Worm (Caenorhabditis elegans): ENCODE measurements around the gene aka-1.

Gene aka-1

DNA sequence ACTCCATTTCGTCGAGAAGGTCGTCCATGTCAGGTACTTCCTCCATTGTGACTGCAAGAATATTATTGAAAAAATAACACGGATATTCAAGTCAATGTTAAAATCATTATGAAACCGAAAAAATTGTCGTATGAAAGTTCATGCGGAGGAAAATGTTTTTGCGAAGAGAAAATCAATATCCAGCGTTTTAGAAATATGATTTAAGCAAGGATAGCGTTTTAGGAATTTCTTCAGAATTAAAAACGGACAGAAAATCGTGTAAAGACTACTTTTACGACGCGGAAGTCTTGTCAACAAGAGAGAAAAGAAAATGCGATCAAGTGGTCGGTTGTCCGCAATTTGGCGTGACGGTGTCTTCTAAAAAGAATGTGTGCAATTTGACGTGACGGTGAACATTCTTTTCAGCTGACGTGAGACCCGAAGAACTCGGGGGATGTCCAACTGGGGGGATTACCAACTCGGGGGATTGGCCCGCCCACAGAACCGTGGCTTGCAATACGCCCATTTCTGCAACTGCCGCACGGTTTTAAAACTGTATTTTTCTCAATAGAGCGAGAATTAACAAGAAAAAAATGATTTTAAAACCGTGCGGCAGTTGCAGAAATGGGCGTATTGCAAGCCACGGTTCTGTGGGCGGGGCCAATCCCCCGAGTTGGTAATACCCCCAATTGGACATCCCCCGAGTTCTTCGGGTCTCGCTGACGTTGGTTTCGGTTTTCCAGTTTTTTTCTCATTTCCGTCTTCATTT lies at the start of gene aka-1, which contains the start of gene ubc-6 (continued):
- TF ChIP-seq egl-27 (tag; optimal IDR thresholded peaks at IDR 0.05) (no peak), zip-2 (tag; optimal IDR thresholded peaks at IDR 0.05) (peak; percentile 23), snpc-1.2 (GFP tag; IDR thresholded peaks at IDR 0.05) (peak; percentile 83), lin-13 (GFP tag; optimal IDR thresholded peaks at IDR 0.05) (peak; percentile 75), cey-2 (tag; optimal IDR thresholded peaks at IDR 0.05; ENCODE audit: borderline replicate concordance, insufficient read depth) (no peak), tra-1 (GFP tag; IDR thresholded peaks at IDR 0.05) (peak; percentile 96)

ce11 chrII:7525458-7525857 lies 47.1 kb upstream of the aka-1 start, which contains the start of the genes ZK1290.7 and rnh-1.1:
Gene ZK1290.7 (minus strand): TSS chrII:7525558.
Gene rnh-1.1 (plus strand): TSS chrII:7525738.
- TF ChIP-seq lir-3 (tag; optimal IDR thresholded peaks at IDR 0.05) (no peak), unc-62 (GFP tag; optimal IDR thresholded peaks at IDR 0.05 in 1 of 2) (peak in 1 of 2 experiments; percentile 40), unc-62 (tag; optimal IDR thresholded peaks at IDR 0.05) (no peak)

- TF ChIP-seq F44E2.7 (GFP tag; IDR thresholded peaks at IDR 0.05): no peak
Observed at ce11 chrII:7523281-7523680, 44.9 kb upstream of the aka-1 start, which contains the start of gene ZK1290.15. Gene ZK1290.15 (plus strand): TSS chrII:7523581.

ce11 chrII:7521420-7521819 lies 43.1 kb upstream of the aka-1 start:
- TF ChIP-seq unc-62 (GFP tag; optimal IDR thresholded peaks at IDR 0.05 in 1 of 2) (peak in 1 of 2 experiments; percentile 95), unc-62 (tag; optimal IDR thresholded peaks at IDR 0.05) (no peak), Y48G9A.11 (GFP tag; IDR thresholded peaks at IDR 0.05) (no peak), pqm-1 (tag; optimal IDR thresholded peaks at IDR 0.05) (no peak), nhr-111 (GFP tag; optimal IDR thresholded peaks at IDR 0.05) (no peak), skn-1 (tag; optimal IDR thresholded peaks at IDR 0.05) (no peak), daf-19 (GFP tag; conservative IDR thresholded peaks at IDR 0.05) (no peak)

ce11 chrII:7519221-7519620 lies 40.9 kb upstream of the aka-1 start, which contains the start of gene glb-9:
Gene glb-9 (minus strand): TSS chrII:7519321.
- TF ChIP-seq mdl-1 (tag; optimal IDR thresholded peaks at IDR 0.05) (no peak), lin-1 (GFP tag; IDR thresholded peaks at IDR 0.05) (no peak), lim-7 (GFP tag; IDR thresholded peaks at IDR 0.05) (no peak), daf-12 (tag; optimal IDR thresholded peaks at IDR 0.05) (no peak), ZK337.2 (GFP tag; IDR thresholded peaks at IDR 0.05) (no peak), lir-3 (tag; optimal IDR thresholded peaks at IDR 0.05) (no peak), sdz-12 (GFP tag; optimal IDR thresholded peaks at IDR 0.05) (no peak), ceh-20 (GFP tag; IDR thresholded peaks at IDR 0.05) (no peak), set-16 (GFP tag; IDR thresholded peaks at IDR 0.05) (no peak), D1046.2 (GFP tag; IDR thresholded peaks at IDR 0.05) (no peak), snpc-4 (tag; optimal IDR thresholded peaks at IDR 0.05) (no peak), ceh-44 (GFP tag; IDR thresholded peaks at IDR 0.05) (no peak), dve-1 (tag; optimal IDR thresholded peaks at IDR 0.05; ENCODE audit: insufficient read depth) (no peak), nhr-25 (tag; optimal IDR thresholded peaks at IDR 0.05; ENCODE audit: borderline replicate concordance, insufficient read depth) (no peak)

ce11 chrII:7505005-7505404 lies 26.7 kb upstream of the aka-1 start, which contains the start of gene C28F5.1:
Gene C28F5.1 (plus strand): TSS chrII:7505305.
- no peak for TF ChIP-seq vab-7 (GFP tag; IDR thresholded peaks at IDR 0.05)
- TF ChIP-seq nhr-48 (tag; optimal IDR thresholded peaks at IDR 0.05): no peak
- no peak for TF ChIP-seq ZK337.2 (GFP tag; IDR thresholded peaks at IDR 0.05)
- TF ChIP-seq mdt-29 (GFP tag; IDR thresholded peaks at IDR 0.05): no peak
- TF ChIP-seq unc-62 (GFP tag; optimal IDR thresholded peaks at IDR 0.05 in 1 of 2): no peak
- TF ChIP-seq unc-62 (tag; optimal IDR thresholded peaks at IDR 0.05): no peak
- no peak for TF ChIP-seq dmd-6 (GFP tag; IDR thresholded peaks at IDR 0.05)
- no peak for TF ChIP-seq hmg-1.1 (GFP tag; IDR thresholded peaks at IDR 0.05)
- no peak for TF ChIP-seq pha-4 (GFP tag; IDR thresholded peaks at IDR 0.05)
- no peak for TF ChIP-seq pha-4 (tag; optimal IDR thresholded peaks at IDR 0.05)
- TF ChIP-seq dpl-1 (GFP tag; optimal IDR thresholded peaks at IDR 0.05): no peak
- TF ChIP-seq zfp-3 (GFP tag; conservative IDR thresholded peaks at IDR 0.05): no peak
- TF ChIP-seq unc-39 (tag; optimal IDR thresholded peaks at IDR 0.05): no peak
- TF ChIP-seq nhr-6 (tag; optimal IDR thresholded peaks at IDR 0.05): no peak
- no peak for TF ChIP-seq rbr-2 (tag; optimal IDR thresholded peaks at IDR 0.05)

Measured in whole organism, L4 larva.